Fruit fly (Drosophila melanogaster): ENCODE measurements around the gene Crag.

The Crag gene

DNA sequence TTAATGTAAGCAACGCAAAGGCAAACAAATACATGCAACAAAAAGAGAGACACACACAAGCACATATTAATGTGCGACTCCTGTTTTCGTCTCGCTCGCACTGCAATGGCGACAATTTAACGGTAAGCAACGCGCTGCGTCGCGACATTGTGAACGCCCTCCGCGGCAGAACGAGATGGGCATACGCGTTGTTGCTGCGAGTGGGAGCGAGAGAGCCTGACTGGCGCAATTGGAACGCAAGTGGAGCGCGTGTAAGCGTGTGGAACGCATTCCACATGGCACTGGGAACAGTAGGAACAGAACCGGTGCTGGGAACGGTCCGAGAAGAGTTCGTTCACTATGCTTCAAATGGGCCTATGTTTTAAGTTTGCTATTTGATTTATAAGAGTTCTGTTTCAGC, 33.0 kb downstream of the Crag start (continued):
- no peak for TF ChIP-seq CG5953 (GFP tag; IDR thresholded peaks at IDR 0.05)
- peak; percentile 1 for TF ChIP-seq CG10147 (GFP tag; optimal IDR thresholded peaks at IDR 0.05)
- no peak for TF ChIP-seq Ravus (GFP tag; IDR thresholded peaks at IDR 0.05)
- peak; percentile 99 for TF ChIP-seq Nf-YC (tag; optimal IDR thresholded peaks at IDR 0.05)
- no peak for TF ChIP-seq fd102C (GFP tag; optimal IDR thresholded peaks at IDR 0.05)
- no peak for TF ChIP-seq CG30431 (GFP tag; optimal IDR thresholded peaks at IDR 0.05)
- peak; percentile 81 for TF ChIP-seq Med (GFP tag)
- TF ChIP-seq CG18619 (GFP tag; optimal IDR thresholded peaks at IDR 0.05) = no peak
- no peak for TF ChIP-seq D (optimal IDR thresholded peaks at IDR 0.05)
- no peak for TF ChIP-seq D (GFP tag; optimal IDR thresholded peaks at IDR 0.05)
- TF ChIP-seq sqz (GFP tag; optimal IDR thresholded peaks at IDR 0.05) = peak; percentile 10
- TF ChIP-seq Adf1 (GFP tag; IDR thresholded peaks at IDR 0.05) = peak; percentile 92
- no peak for TF ChIP-seq Sox102F (GFP tag; optimal IDR thresholded peaks at IDR 0.05)
- TF ChIP-seq CkIIα-i1 (GFP tag; IDR thresholded peaks at IDR 0.05) = no peak
- no peak for TF ChIP-seq CG11398 (GFP tag; optimal IDR thresholded peaks at IDR 0.05)
- TF ChIP-seq ap (GFP tag; IDR thresholded peaks at IDR 0.05) = no peak
- no peak for TF ChIP-seq gro (GFP tag; optimal IDR thresholded peaks at IDR 0.05)
- TF ChIP-seq sc (optimal IDR thresholded peaks at IDR 0.05) = no peak
- TF ChIP-seq sc (GFP tag; optimal IDR thresholded peaks at IDR 0.05) = no peak
- TF ChIP-seq sob (GFP tag; IDR thresholded peaks at IDR 0.05) = peak; percentile 11; the same call in 1 of the 2 replicates
- TF ChIP-seq pita (GFP tag; optimal IDR thresholded peaks at IDR 0.05) = no peak
- TF ChIP-seq CG3407 (GFP tag; optimal IDR thresholded peaks at IDR 0.05) = no peak
- TF ChIP-seq Myb (GFP tag; optimal IDR thresholded peaks at IDR 0.05) = no peak
- no peak for TF ChIP-seq prd (optimal IDR thresholded peaks at IDR 0.05)
- TF ChIP-seq prd (GFP tag; IDR thresholded peaks at IDR 0.05) = peak; percentile 36; the same call in 1 of the 3 replicates
- TF ChIP-seq GATAe (GFP tag; conservative IDR thresholded peaks at IDR 0.05) = no peak
- peak; percentile 41; the same call in 1 of the 2 replicates for TF ChIP-seq Bgb (GFP tag; IDR thresholded peaks at IDR 0.05; ENCODE audit: partially characterized antibody)
- peak in 1 of 2 experiments; percentile 13 for TF ChIP-seq Pdp1 (GFP tag; optimal IDR thresholded peaks at IDR 0.05)
- peak; percentile 33; the same call in 1 of the 2 replicates for TF ChIP-seq CG32532 (GFP tag; IDR thresholded peaks at IDR 0.05)
- TF ChIP-seq nerfin-1 (tag; optimal IDR thresholded peaks at IDR 0.05) = peak; percentile 16
- TF ChIP-seq zf30C (GFP tag; optimal IDR thresholded peaks at IDR 0.05) = peak; percentile 20
- 0 out of 3 replicates have a peak, but pooled peaks have one; percentile 57 for TF ChIP-seq ci (GFP tag; IDR thresholded peaks at IDR 0.05)
- TF ChIP-seq CG10209 (GFP tag; optimal IDR thresholded peaks at IDR 0.05) = no peak
- peak; percentile 67 for TF ChIP-seq vvl (GFP tag; IDR thresholded peaks at IDR 0.05)
- TF ChIP-seq CG4424 (GFP tag; optimal IDR thresholded peaks at IDR 0.05) = no peak
- no peak for TF ChIP-seq inv (GFP tag; IDR thresholded peaks at IDR 0.05; ENCODE audit: partially characterized antibody)
- TF ChIP-seq maf-S (GFP tag; optimal IDR thresholded peaks at IDR 0.05) = no peak
- TF ChIP-seq pfk (GFP tag; optimal IDR thresholded peaks at IDR 0.05) = peak; percentile 83
- no peak for TF ChIP-seq Dref (GFP tag; IDR thresholded peaks at IDR 0.05)
- TF ChIP-seq CG12219 (GFP tag; optimal IDR thresholded peaks at IDR 0.05) = peak; percentile 7
- TF ChIP-seq CG7963 (GFP tag; IDR thresholded peaks at IDR 0.05; ENCODE audit: partially characterized antibody) = no peak
- no peak for TF ChIP-seq CG7745 (tag; optimal IDR thresholded peaks at IDR 0.05)
- peak; percentile 18; the same call in 1 of the 4 replicates for TF ChIP-seq Dll (GFP tag; IDR thresholded peaks at IDR 0.05; ENCODE audit: partially characterized antibody)
- no peak for TF ChIP-seq Antp (GFP tag; optimal IDR thresholded peaks at IDR 0.05)
- TF ChIP-seq CG17359 (tag; optimal IDR thresholded peaks at IDR 0.05) = no peak
- TF ChIP-seq Rfx (GFP tag; IDR thresholded peaks at IDR 0.05) = 0 out of 2 replicates have a peak, but pooled peaks have one; percentile 8
- no peak for TF ChIP-seq salm (tag; optimal IDR thresholded peaks at IDR 0.05)
- TF ChIP-seq CTCF (GFP tag; optimal IDR thresholded peaks at IDR 0.05) = peak; percentile 51
- TF ChIP-seq CG5245 (GFP tag; optimal IDR thresholded peaks at IDR 0.05) = no peak
- TF ChIP-seq sens (GFP tag) = peak; percentile 53
- no peak for TF ChIP-seq dpn (GFP tag; optimal IDR thresholded peaks at IDR 0.05)
- peak; percentile 24 for TF ChIP-seq CG2712 (tag; optimal IDR thresholded peaks at IDR 0.05)

All from whole organism, embryonic.